Worm (Caenorhabditis elegans) whole organism, midembryonic: ENCODE results near the gene K07H8.7.

Experiments used
- T22C8.4 ChIP-seq: fragments of 200-800 bp; sonication (Bioruptor generic); IDR thresholded peaks from 2 replicates; pipeline ENCODE4 v1.3.6; 2022; ENCODE audit warnings: missing genetic modification characterization, missing compliant biosample characterization
- cog-1 ChIP-seq: sonication (generic microtip); optimal IDR thresholded peaks from 2 replicates; lab custom pipeline; 2016; ENCODE audit warnings: missing genetic modification characterization, missing compliant biosample characterization
- flt-1 ChIP-seq: fragments of 200-800 bp; sonication (Bioruptor generic); IDR thresholded peaks from 2 replicates; pipeline ENCODE4 v1.3.6; 2022; ENCODE audit warnings: missing genetic modification characterization, missing compliant biosample characterization
- klf-2 ChIP-seq: fragments of 200-800 bp; sonication (Bioruptor generic); conservative IDR thresholded peaks from 2 replicates; pipeline ENCODE4 v1.3.6; 2022; ENCODE audit warnings: missing genetic modification reagents, missing genetic modification characterization, missing compliant biosample characterization
- med-1 ChIP-seq: sonication (generic microtip); optimal IDR thresholded peaks from 2 replicates; lab custom pipeline; 2017; ENCODE audit warnings: missing genetic modification characterization, mild to moderate bottlenecking, missing compliant biosample characterization, antibody characterized with exemption, missing genetic modification reagents; ENCODE audit not compliant: insufficient read depth
- ref-1 ChIP-seq: fragments of 200-800 bp; sonication (Bioruptor generic); conservative IDR thresholded peaks from 2 replicates; pipeline ENCODE4 v1.3.6; 2022; ENCODE audit warnings: missing genetic modification reagents, missing genetic modification characterization, missing compliant biosample characterization
- tab-1 ChIP-seq: fragments of 200-800 bp; sonication (Bioruptor generic); IDR thresholded peaks from 2 replicates; pipeline ENCODE4 v1.3.6; 2022; ENCODE audit warnings: missing genetic modification characterization, missing compliant biosample characterization
- ztf-23 ChIP-seq: fragments of 200-800 bp; sonication (Bioruptor generic); IDR thresholded peaks from 2 replicates; pipeline ENCODE4 v1.3.6; 2022; ENCODE audit warnings: missing genetic modification reagents, missing genetic modification characterization, missing compliant biosample characterization
- ztf-29 ChIP-seq: fragments of 200-800 bp; sonication (Bioruptor generic); IDR thresholded peaks from 2 replicates; pipeline ENCODE4 v1.3.6; 2022; ENCODE audit warnings: missing genetic modification reagents, missing genetic modification characterization, missing compliant biosample characterization

Gene K07H8.7

ce11 chrIV:8266024-8266949, 6.5 kb upstream of the K07H8.7 start:
- TF ChIP-seq T22C8.4 (GFP tag; lab: Robert Waterston, UW) (no peak), tab-1 (GFP tag; lab: Robert Waterston, UW) (no peak), med-1 (no peak), flt-1 (no peak), ztf-29 (GFP tag; lab: Robert Waterston, UW) (no peak), ref-1 (GFP tag; lab: Robert Waterston, UW) (no peak), cog-1 (tag; lab: Kevin White, UChicago) (no peak), klf-2 (no peak), ztf-23 (GFP tag; lab: Robert Waterston, UW) (no peak)

- TF ChIP-seq ztf-29 (GFP tag; lab: Robert Waterston, UW), result no peak
- TF ChIP-seq ztf-23 (GFP tag; lab: Robert Waterston, UW), result no peak
- no peak for TF ChIP-seq tab-1 (GFP tag; lab: Robert Waterston, UW)
- no peak for TF ChIP-seq med-1
- no peak for TF ChIP-seq T22C8.4 (GFP tag; lab: Robert Waterston, UW)
- TF ChIP-seq ref-1 (GFP tag; lab: Robert Waterston, UW), result no peak
- no peak for TF ChIP-seq cog-1 (tag; lab: Kevin White, UChicago)
- no peak for TF ChIP-seq flt-1
- no peak for TF ChIP-seq klf-2
Measured at ce11 chrIV:8262671-8263070, 2.9 kb upstream of the K07H8.7 start.

ce11 chrIV:8260848-8261638, 1.2 kb upstream of the K07H8.7 start, which contains the start of gene vit-6:
TSS of gene vit-6 (plus strand) at chrIV:8261157.
- TF ChIP-seq ztf-23 (GFP tag; lab: Robert Waterston, UW) (no peak), ref-1 (GFP tag; lab: Robert Waterston, UW) (no peak), tab-1 (GFP tag; lab: Robert Waterston, UW) (no peak)

ce11 chrIV:8255221-8255620, 4.6 kb downstream of the K07H8.7 start:
- no peak for TF ChIP-seq med-1

DNA sequence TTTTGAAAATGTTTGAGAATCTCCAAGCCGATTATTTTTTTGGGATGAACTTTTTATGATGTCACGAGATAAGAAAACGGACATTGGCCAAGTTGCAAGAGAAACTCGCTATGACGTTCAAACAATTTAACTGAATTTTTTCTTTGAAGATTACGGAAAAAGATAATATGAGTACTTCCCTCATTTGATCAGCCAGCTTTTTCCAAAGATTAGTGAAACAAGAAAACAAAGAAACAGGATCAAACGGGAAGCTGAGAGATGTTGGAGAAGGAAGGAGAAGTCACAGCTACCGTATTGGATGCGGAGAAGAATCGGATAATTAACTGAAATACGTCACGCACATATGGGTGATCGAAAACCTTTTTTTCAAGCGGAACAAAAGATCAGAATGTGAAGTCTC, 5.6 kb downstream of the K07H8.7 start:
- TF ChIP-seq tab-1 (GFP tag; lab: Robert Waterston, UW), result no peak
- TF ChIP-seq T22C8.4 (GFP tag; lab: Robert Waterston, UW), result no peak
- TF ChIP-seq ztf-29 (GFP tag; lab: Robert Waterston, UW), result no peak
- TF ChIP-seq ref-1 (GFP tag; lab: Robert Waterston, UW), result no peak
- TF ChIP-seq cog-1 (tag; lab: Kevin White, UChicago), result no peak
- no peak for TF ChIP-seq med-1
- no peak for TF ChIP-seq flt-1
- TF ChIP-seq ztf-23 (GFP tag; lab: Robert Waterston, UW), result no peak
- no peak for TF ChIP-seq klf-2

- peak; percentile 96 for TF ChIP-seq ref-1 (GFP tag; lab: Robert Waterston, UW)
- peak; percentile 76 for TF ChIP-seq med-1
- TF ChIP-seq klf-2, result peak; percentile 90
- peak; percentile 98 for TF ChIP-seq flt-1
- TF ChIP-seq cog-1 (tag; lab: Kevin White, UChicago), result peak; percentile 96
- peak; percentile 98 for TF ChIP-seq tab-1 (GFP tag; lab: Robert Waterston, UW)
- TF ChIP-seq ztf-23 (GFP tag; lab: Robert Waterston, UW), result peak; percentile 95
- peak; percentile 96 for TF ChIP-seq T22C8.4 (GFP tag; lab: Robert Waterston, UW)
- peak; percentile 94 for TF ChIP-seq ztf-29 (GFP tag; lab: Robert Waterston, UW)
Measured at ce11 chrIV:8252856-8253255, 6.9 kb downstream of the K07H8.7 start.

ce11 chrIV:8251346-8251745, 8.5 kb downstream of the K07H8.7 start:
- no peak for TF ChIP-seq med-1
- no peak for TF ChIP-seq ztf-29 (GFP tag; lab: Robert Waterston, UW)
- no peak for TF ChIP-seq ref-1 (GFP tag; lab: Robert Waterston, UW)
- no peak for TF ChIP-seq T22C8.4 (GFP tag; lab: Robert Waterston, UW)
- TF ChIP-seq cog-1 (tag; lab: Kevin White, UChicago), result no peak
- no peak for TF ChIP-seq tab-1 (GFP tag; lab: Robert Waterston, UW)
- no peak for TF ChIP-seq flt-1
- TF ChIP-seq klf-2, result no peak
- no peak for TF ChIP-seq ztf-23 (GFP tag; lab: Robert Waterston, UW)

- TF ChIP-seq cog-1 (tag; lab: Kevin White, UChicago), result no peak
- TF ChIP-seq tab-1 (GFP tag; lab: Robert Waterston, UW), result no peak
- TF ChIP-seq klf-2, result no peak
- TF ChIP-seq T22C8.4 (GFP tag; lab: Robert Waterston, UW), result no peak
- TF ChIP-seq flt-1, result no peak
- TF ChIP-seq ztf-23 (GFP tag; lab: Robert Waterston, UW), result no peak
- TF ChIP-seq ref-1 (GFP tag; lab: Robert Waterston, UW), result no peak
- TF ChIP-seq ztf-29 (GFP tag; lab: Robert Waterston, UW), result no peak
- no peak for TF ChIP-seq med-1
Measured at ce11 chrIV:8247341-8247740, 12.5 kb downstream of the K07H8.7 start.

DNA sequence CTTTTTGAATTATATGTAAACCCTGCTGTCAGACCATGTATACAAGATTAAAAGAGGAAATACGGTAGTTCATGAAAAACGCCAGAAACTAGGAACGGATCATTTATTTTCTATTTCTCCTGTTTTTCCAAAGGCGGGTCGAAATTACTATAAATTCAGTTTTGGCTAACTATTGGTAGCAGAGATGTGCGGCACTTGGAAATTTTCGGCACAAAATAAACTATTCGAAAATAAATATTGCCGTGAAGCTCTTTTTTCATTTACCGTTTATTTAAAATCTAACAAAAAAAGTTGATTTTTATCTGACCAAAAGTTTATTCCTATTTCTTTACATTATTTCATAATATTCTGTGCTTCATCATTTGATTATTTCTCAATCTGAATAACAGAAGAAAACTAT, 15.7 kb downstream of the K07H8.7 start, which contains the start of gene T09A12.1:
T09A12.1 (plus strand) TSS at position 301 of the 400 bp plus-strand sequence.
- TF ChIP-seq klf-2 (no peak), tab-1 (GFP tag; lab: Robert Waterston, UW) (no peak)
